Worm (Caenorhabditis elegans) whole organism, L4 larva: ENCODE measurements around the gene B0294.1.

Experiments
- F26F4.8 ChIP-seq: fragments of 200-800 bp; sonication (Bioruptor generic); conservative IDR thresholded peaks from 2 replicates; pipeline ENCODE4 v1.3.6; 2022; ENCODE audit warnings: missing genetic modification characterization, missing compliant biosample characterization
- F44E2.7 ChIP-seq: fragments of 200-800 bp; sonication (Bioruptor generic); IDR thresholded peaks from 2 replicates; pipeline ENCODE4 v2.1.2; 2022; ENCODE audit warnings: missing genetic modification characterization, missing compliant biosample characterization
- F49E8.2 ChIP-seq: sonication (generic microtip); optimal IDR thresholded peaks from 2 replicates; lab custom pipeline; 2016; ENCODE audit warnings: missing compliant biosample characterization, mild to moderate bottlenecking, missing genetic modification characterization, borderline replicate concordance
- Y105C5A.15 ChIP-seq: fragments of 200-800 bp; sonication (Bioruptor generic); IDR thresholded peaks from 2 replicates; pipeline ENCODE4 v1.3.6; 2022; ENCODE audit warnings: missing genetic modification characterization, missing compliant biosample characterization
- aha-1 ChIP-seq: fragments of 150-350 bp; peaks from one replicate; lab custom pipeline; 2014; ENCODE audit warnings: missing biosample characterization, missing genetic modification characterization
- attf-4 ChIP-seq: sonication (generic microtip); optimal IDR thresholded peaks from 3 replicates; lab custom pipeline; 2017; ENCODE audit warnings: missing biosample characterization, missing genetic modification characterization
- ceh-20 ChIP-seq: fragments of 200-800 bp; sonication (Bioruptor generic); IDR thresholded peaks from 2 replicates; pipeline ENCODE4 v1.3.6; 2022; ENCODE audit warnings: missing genetic modification reagents, missing genetic modification characterization, missing compliant biosample characterization
- ceh-32 ChIP-seq: sonication (generic microtip); optimal IDR thresholded peaks from 2 replicates; lab custom pipeline; 2016; ENCODE audit warnings: mild to moderate bottlenecking, missing genetic modification characterization, missing compliant biosample characterization; ENCODE audit not compliant: poor library complexity
- daf-12 ChIP-seq: fragments of 150-350 bp; optimal IDR thresholded peaks from 2 replicates; lab custom pipeline; 2014; ENCODE audit warnings: missing biosample characterization, missing genetic modification reagents, missing genetic modification characterization
- daf-19 ChIP-seq: fragments of 200-800 bp; sonication (Bioruptor generic); conservative IDR thresholded peaks from 2 replicates; pipeline ENCODE4 v1.3.6; 2022; ENCODE audit warnings: missing genetic modification characterization, missing compliant biosample characterization
- egl-43 ChIP-seq: fragments of 200-800 bp; sonication (Bioruptor generic); IDR thresholded peaks from 2 replicates; pipeline ENCODE4 v1.3.6; 2022; ENCODE audit warnings: missing genetic modification reagents, missing genetic modification characterization, missing compliant biosample characterization
- hif-1 ChIP-seq, 2 experiments: sonication (generic microtip); optimal IDR thresholded peaks; 2 replicates each; lab custom pipeline; 2016 to 2017; ENCODE audit warnings: missing compliant biosample characterization in 2 of 2, missing genetic modification characterization in 2 of 2, missing genetic modification reagents in 2 of 2, missing genotype in 2 of 2, mild to moderate bottlenecking in 1 of 2
- hmg-1.1 ChIP-seq: fragments of 200-800 bp; sonication (Bioruptor generic); IDR thresholded peaks from 2 replicates; pipeline ENCODE4 v1.3.6; 2022; ENCODE audit warnings: missing genetic modification reagents, missing genetic modification characterization, missing compliant biosample characterization
- lin-13 ChIP-seq: fragments of 150-350 bp; optimal IDR thresholded peaks from 2 replicates; lab custom pipeline; 2014; ENCODE audit warnings: missing biosample characterization, missing genetic modification reagents, missing genetic modification characterization
- madf-5 ChIP-seq, 2 experiments: fragments of 200-800 bp; sonication (Bioruptor generic); IDR thresholded peaks; 2 replicates each; pipeline ENCODE4 v1.3.6; 2022; ENCODE audit warnings: missing compliant biosample characterization in 2 of 2, missing genetic modification characterization in 2 of 2
- nhr-102 ChIP-seq: sonication (generic microtip); optimal IDR thresholded peaks from 2 replicates; lab custom pipeline; 2016; ENCODE audit warnings: mild to moderate bottlenecking, missing genetic modification characterization, moderate library complexity, missing compliant biosample characterization
- nhr-11 ChIP-seq: fragments of 150-350 bp; optimal IDR thresholded peaks from 2 replicates; lab custom pipeline; 2014; ENCODE audit warnings: missing biosample characterization, missing genetic modification characterization
- nhr-111 ChIP-seq: fragments of 200-800 bp; sonication (Bioruptor generic); optimal IDR thresholded peaks from 2 replicates; lab custom pipeline; 2018; ENCODE audit warnings: mild to moderate bottlenecking, missing genetic modification characterization, missing compliant biosample characterization
- nhr-41 ChIP-seq: fragments of 200-800 bp; sonication (Bioruptor generic); IDR thresholded peaks from 2 replicates; pipeline ENCODE4 v1.3.6; 2022; ENCODE audit warnings: missing genetic modification reagents, missing genetic modification characterization, missing compliant biosample characterization
- pqm-1 ChIP-seq: sonication (generic microtip); optimal IDR thresholded peaks from 2 replicates; lab custom pipeline; 2017; ENCODE audit warnings: missing biosample characterization, missing genetic modification characterization
- sdz-12 ChIP-seq: fragments of 200-800 bp; sonication (Bioruptor generic); optimal IDR thresholded peaks from 2 replicates; lab custom pipeline; 2018; ENCODE audit warnings: mild to moderate bottlenecking, missing genetic modification characterization, missing compliant biosample characterization
- set-16 ChIP-seq: fragments of 200-800 bp; sonication (Bioruptor generic); IDR thresholded peaks from 2 replicates; pipeline ENCODE4 v1.3.6; 2022; ENCODE audit warnings: missing genetic modification reagents, missing genetic modification characterization, missing compliant biosample characterization
- skn-1 ChIP-seq: fragments of 150-350 bp; optimal IDR thresholded peaks from 2 replicates; lab custom pipeline; 2014; ENCODE audit warnings: missing biosample characterization, missing genetic modification characterization
- spr-3 ChIP-seq: fragments of 200-800 bp; sonication (Bioruptor generic); optimal IDR thresholded peaks from 2 replicates; lab custom pipeline; 2018; ENCODE audit warnings: mild to moderate bottlenecking, missing genetic modification characterization, missing compliant biosample characterization
- tra-1 ChIP-seq: fragments of 200-800 bp; sonication (Bioruptor generic); IDR thresholded peaks from 2 replicates; pipeline ENCODE4 v1.3.6; 2022; ENCODE audit warnings: missing genetic modification reagents, missing genetic modification characterization, missing compliant biosample characterization
- unc-130 ChIP-seq: sonication (generic microtip); optimal IDR thresholded peaks from 2 replicates; lab custom pipeline; 2016; ENCODE audit warnings: missing genetic modification reagents, missing genetic modification characterization, missing compliant biosample characterization
- unc-39 ChIP-seq: sonication (generic microtip); optimal IDR thresholded peaks from 2 replicates; lab custom pipeline; 2017; ENCODE audit warnings: missing biosample characterization, missing genetic modification characterization
- unc-62 ChIP-seq, 3 experiments: fragments of 150-350 bp in 1 of 3; sonication (generic microtip); optimal IDR thresholded peaks in 2 of 3; peaks in 1 of 3; 1 replicate in 1 of 3; 2 replicates in 2 of 3; lab custom pipeline; 2014 to 2017; ENCODE audit warnings: missing biosample characterization in 3 of 3, missing genetic modification characterization in 3 of 3, missing genetic modification reagents in 3 of 3, missing genotype in 1 of 3
- vab-7 ChIP-seq: fragments of 200-800 bp; sonication (Bioruptor generic); IDR thresholded peaks from 2 replicates; pipeline ENCODE4 v1.3.6; 2022; ENCODE audit warnings: missing genetic modification reagents, missing genetic modification characterization, missing compliant biosample characterization
- zfp-2 ChIP-seq: sonication (generic microtip); optimal IDR thresholded peaks from 2 replicates; lab custom pipeline; 2016; ENCODE audit warnings: mild to moderate bottlenecking, missing genetic modification characterization, missing compliant biosample characterization
- zfp-3 ChIP-seq: fragments of 200-800 bp; sonication (Bioruptor generic); conservative IDR thresholded peaks from 2 replicates; pipeline ENCODE4 v1.3.6; 2022; ENCODE audit warnings: missing genetic modification reagents, missing genetic modification characterization, missing compliant biosample characterization

Gene B0294.1

ce11 chrX:1850525-1850924 is 46.6 kb downstream of the B0294.1 start:
- no peak for TF ChIP-seq daf-12
- TF ChIP-seq hif-1 (tag; optimal IDR thresholded peaks at IDR 0.05; lab: Kevin White, UChicago): no peak
- TF ChIP-seq spr-3: no peak
- no peak for TF ChIP-seq zfp-2 (tag; lab: Kevin White, UChicago)
- TF ChIP-seq ceh-32 (tag; lab: Kevin White, UChicago): no peak
- TF ChIP-seq aha-1 (tag; lab: Kevin White, UChicago): peak; percentile 38
- TF ChIP-seq ceh-20 (GFP tag; lab: Robert Waterston, UW): no peak
- no peak for TF ChIP-seq F44E2.7
- 0 out of 2 replicates have a peak, but pooled peaks have one; percentile 5 for TF ChIP-seq egl-43
- peak; percentile 63 for TF ChIP-seq set-16 (GFP tag; lab: Robert Waterston, UW)
- 0 out of 2 replicates have a peak, but pooled peaks have one; percentile 8 for TF ChIP-seq nhr-41
- no peak for TF ChIP-seq F26F4.8 (GFP tag; lab: Robert Waterston, UW)
- no peak for TF ChIP-seq zfp-3 (GFP tag; lab: Robert Waterston, UW)
- TF ChIP-seq tra-1 (GFP tag; lab: Robert Waterston, UW): no peak

- TF ChIP-seq skn-1 (tag; lab: Kevin White, UChicago) (no peak), attf-4 (tag; lab: Kevin White, UChicago) (no peak), unc-39 (no peak), nhr-11 (tag; lab: Kevin White, UChicago) (no peak), F26F4.8 (GFP tag; lab: Robert Waterston, UW) (no peak), madf-5 (GFP tag; IDR thresholded peaks at IDR 0.05; lab: Robert Waterston, UW) (no peak), vab-7 (no peak), set-16 (GFP tag; lab: Robert Waterston, UW) (no peak), daf-19 (GFP tag; lab: Robert Waterston, UW) (no peak), F49E8.2 (tag; lab: Kevin White, UChicago) (no peak), ceh-32 (tag; lab: Kevin White, UChicago) (no peak), unc-130 (no peak), nhr-102 (tag; lab: Kevin White, UChicago) (no peak)
- TF ChIP-seq, all 104 proteins: peak for 0
These were observed 48.6 kb downstream of the B0294.1 start, which contains the start of gene ceh-41 for ce11 chrX:1848575-1848974. TSS of gene ceh-41 (minus strand) at chrX:1848675.

- TF ChIP-seq pqm-1 (tag; lab: Kevin White, UChicago) (no peak), hmg-1.1 (GFP tag; lab: Robert Waterston, UW) (no peak), nhr-111 (GFP tag; lab: Kevin White, UChicago) (no peak), lin-13 (GFP tag; lab: Kevin White, UChicago) (no peak), Y105C5A.15 (GFP tag; lab: Robert Waterston, UW) (no peak), sdz-12 (GFP tag; lab: Kevin White, UChicago) (no peak), unc-62 (GFP tag; optimal IDR thresholded peaks at IDR 0.05 in 1 of 2; lab: Kevin White, UChicago) (peak in 1 of 2 experiments; percentile 98), unc-62 (tag; optimal IDR thresholded peaks at IDR 0.05; lab: Kevin White, UChicago) (no peak)
These were observed 49.5 kb downstream of the B0294.1 start for ce11 chrX:1847685-1848084.
